Fruit fly (Drosophila melanogaster) whole organism, wandering third instar larva: ENCODE data around the gene SdhAL.

Experiments
- Hnf4 ChIP-seq: fragments of 200-800 bp; sonication (Bioruptor generic); optimal IDR thresholded peaks from 2 replicates; lab custom pipeline; 2016; ENCODE audit warnings: missing biosample characterization, mild to moderate bottlenecking, missing genetic modification characterization
- OdsH ChIP-seq: fragments of 200-800 bp; sonication (Bioruptor generic); optimal IDR thresholded peaks from 2 replicates; lab custom pipeline; 2016; ENCODE audit warnings: missing biosample characterization, mild to moderate bottlenecking, missing genetic modification characterization
- Sp1 ChIP-seq: fragments of 200-800 bp; sonication (Bioruptor generic); optimal IDR thresholded peaks from 3 replicates; lab custom pipeline; 2019; ENCODE audit warnings: missing biosample characterization, mild to moderate bottlenecking, missing genetic modification characterization, moderate library complexity
- ey ChIP-seq: fragments of 200-800 bp; sonication (Bioruptor generic); optimal IDR thresholded peaks from 2 replicates; lab custom pipeline; 2016; ENCODE audit warnings: missing biosample characterization, missing genetic modification characterization
- foxo ChIP-seq, 2 experiments: fragments of 200-800 bp; sonication (Bioruptor generic); optimal IDR thresholded peaks; 2 replicates in 1 of 2; 3 replicates in 1 of 2; lab custom pipeline; 2016 to 2017; ENCODE audit warnings: missing biosample characterization in 2 of 2, missing genetic modification characterization in 2 of 2
- fru ChIP-seq: fragments of 200-800 bp; sonication (Bioruptor generic); optimal IDR thresholded peaks from 3 replicates; lab custom pipeline; 2016; ENCODE audit warnings: missing biosample characterization, mild to moderate bottlenecking, missing genetic modification characterization
- h ChIP-seq: fragments of 200-800 bp; sonication (Bioruptor generic); optimal IDR thresholded peaks from 3 replicates; lab custom pipeline; 2016; ENCODE audit warnings: missing biosample characterization, mild to moderate bottlenecking, missing genetic modification characterization
- rgr ChIP-seq: fragments of 200-800 bp; sonication (Bioruptor generic); optimal IDR thresholded peaks from 3 replicates; lab custom pipeline; 2016; ENCODE audit warnings: missing biosample characterization, mild to moderate bottlenecking, missing genetic modification characterization
- woc ChIP-seq: sonication (Bioruptor generic); optimal IDR thresholded peaks from 2 replicates; lab custom pipeline; 2016; ENCODE audit warnings: missing biosample characterization, mild to moderate bottlenecking, missing genetic modification characterization

SdhAL gene

DNA sequence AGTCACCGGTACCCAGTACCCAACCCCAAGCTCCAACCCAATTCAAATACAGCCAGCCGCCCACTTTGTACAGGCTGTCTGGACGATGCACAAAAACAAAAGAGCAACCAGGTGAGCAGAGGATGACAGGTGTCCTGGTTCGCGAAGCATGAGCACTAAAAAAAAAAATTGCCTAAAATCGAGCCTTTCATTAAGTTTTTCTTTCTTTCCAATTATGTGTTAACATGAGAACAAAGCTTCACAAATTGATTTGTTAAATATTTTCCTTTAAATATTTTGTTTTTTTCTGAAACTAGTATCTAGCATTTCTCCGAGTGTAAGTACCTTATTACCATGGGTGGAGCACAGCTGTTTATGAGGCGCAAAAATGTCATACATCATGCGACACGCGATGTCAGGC lies 49.8 kb downstream of the SdhAL start:
- TF ChIP-seq OdsH (GFP tag; lab: Kevin White, UChicago), result no peak
- TF ChIP-seq woc (GFP tag; lab: Kevin White, UChicago), result no peak
- TF ChIP-seq rgr (GFP tag; lab: Kevin White, UChicago), result peak; percentile 10
- TF ChIP-seq foxo (GFP tag; optimal IDR thresholded peaks at IDR 0.05; lab: Kevin White, UChicago), result peak in 1 of 2 experiments; percentile 16
- peak; percentile 4 for TF ChIP-seq ey (GFP tag; lab: Kevin White, UChicago)
- peak; percentile 9 for TF ChIP-seq fru
- TF ChIP-seq h (GFP tag; lab: Kevin White, UChicago), result peak; percentile 36
- TF ChIP-seq Hnf4, result no peak
- TF ChIP-seq Sp1 (GFP tag; lab: Kevin White, UChicago), result peak; percentile 18
